Fruit fly (Drosophila melanogaster): ENCODE data around the gene CG5885.

The CG5885 gene

dm6 chr2L:9894871-9895364 lies 23.2 kb downstream of the CG5885 start, which contains the start of gene Bka (continued):
- TF ChIP-seq nau (GFP tag; optimal IDR thresholded peaks at IDR 0.05) (peak; percentile 65), repo (GFP tag; optimal IDR thresholded peaks at IDR 0.05) (no peak), CG10267 (tag; optimal IDR thresholded peaks at IDR 0.05) (peak; percentile 82), pnt (GFP tag; optimal IDR thresholded peaks at IDR 0.05) (no peak), CkIIα-i1 (GFP tag; IDR thresholded peaks at IDR 0.05) (no peak), BEAF-32 (GFP tag; optimal IDR thresholded peaks at IDR 0.05) (peak; percentile 99), NK7.1 (GFP tag; optimal IDR thresholded peaks at IDR 0.05) (no peak), CG11398 (GFP tag; optimal IDR thresholded peaks at IDR 0.05) (no peak), ewg (GFP tag; optimal IDR thresholded peaks at IDR 0.05) (no peak), jigr1 (GFP tag; IDR thresholded peaks at IDR 0.05) (no peak), CG12236 (GFP tag; optimal IDR thresholded peaks at IDR 0.05) (no peak), rib (GFP tag; IDR thresholded peaks at IDR 0.05) (no peak), ro (GFP tag; IDR thresholded peaks at IDR 0.05) (no peak), CG11456 (GFP tag; IDR thresholded peaks at IDR 0.05) (no peak), CG10321 (GFP tag; IDR thresholded peaks at IDR 0.05) (no peak), knrl (GFP tag; IDR thresholded peaks at IDR 0.05; ENCODE audit: partially characterized antibody) (peak; percentile 99), zen (tag; optimal IDR thresholded peaks at IDR 0.05) (peak; percentile 21), Meics (GFP tag; optimal IDR thresholded peaks at IDR 0.05) (peak; percentile 69), HLH54F (GFP tag; optimal IDR thresholded peaks at IDR 0.05) (no peak), aop (GFP tag; IDR thresholded peaks at IDR 0.05) (no peak), CG10543 (GFP tag; optimal IDR thresholded peaks at IDR 0.05) (peak; percentile 77), kay (GFP tag; optimal IDR thresholded peaks at IDR 0.05) (no peak), oc (tag; optimal IDR thresholded peaks at IDR 0.05) (peak; percentile 28), gfzf (GFP tag; optimal IDR thresholded peaks at IDR 0.05) (peak; percentile 18), amos (GFP tag; IDR thresholded peaks at IDR 0.05; ENCODE audit: partially characterized antibody) (peak; percentile 95), CG12219 (GFP tag; optimal IDR thresholded peaks at IDR 0.05) (peak; percentile 6), pum (GFP tag; optimal IDR thresholded peaks at IDR 0.05) (no peak), hb (GFP tag; IDR thresholded peaks at IDR 0.05; ENCODE audit: partially characterized antibody) (peak; percentile 95), chm (GFP tag; IDR thresholded peaks at IDR 0.05) (peak; percentile 31; the same call in 1 of the 2 replicates), HmgZ (tag; optimal IDR thresholded peaks at IDR 0.05) (peak; percentile 83), Camta (GFP tag; optimal IDR thresholded peaks at IDR 0.05) (no peak), CG30403 (GFP tag; optimal IDR thresholded peaks at IDR 0.05) (peak; percentile 26), CG6175 (GFP tag; IDR thresholded peaks at IDR 0.05) (no peak), CG6689 (GFP tag; IDR thresholded peaks at IDR 0.05) (no peak), Nf-YB (GFP tag; optimal IDR thresholded peaks at IDR 0.05) (peak; percentile 66), Awh (GFP tag; IDR thresholded peaks at IDR 0.05) (no peak), Doc2 (GFP tag; IDR thresholded peaks at IDR 0.05) (no peak), en (GFP tag; optimal IDR thresholded peaks at IDR 0.05) (no peak), Fer2 (tag; optimal IDR thresholded peaks at IDR 0.05) (no peak), CG5245 (GFP tag; optimal IDR thresholded peaks at IDR 0.05) (no peak), CG15601 (tag; optimal IDR thresholded peaks at IDR 0.05) (peak; percentile 76), Neu2 (GFP tag; optimal IDR thresholded peaks at IDR 0.05; ENCODE audit: borderline replicate concordance) (no peak), btn (GFP tag; optimal IDR thresholded peaks at IDR 0.05) (no peak), scrt (GFP tag; optimal IDR thresholded peaks at IDR 0.05) (peak; percentile 50), CG11695 (GFP tag; IDR thresholded peaks at IDR 0.05) (no peak), gcm (GFP tag; optimal IDR thresholded peaks at IDR 0.05) (peak; percentile 69), al (GFP tag; IDR thresholded peaks at IDR 0.05) (no peak), Fer3 (tag; optimal IDR thresholded peaks at IDR 0.05) (peak; percentile 47), CG34422 (GFP tag; IDR thresholded peaks at IDR 0.05) (peak; percentile 55; the same call in 1 of the 3 replicates), CG3281 (GFP tag; optimal IDR thresholded peaks at IDR 0.05) (peak; percentile 70), bigmax (GFP tag; optimal IDR thresholded peaks at IDR 0.05) (peak; percentile 8)
